Fruit fly (Drosophila melanogaster) whole organism, adult: ENCODE results near the gene CG7789.

ENCODE experiments used
- CG11617 ChIP-seq: fragments of 200-800 bp; sonication (Bioruptor generic); optimal IDR thresholded peaks from 2 replicates; lab custom pipeline; 2017; ENCODE audit warnings: mild to moderate bottlenecking, missing biosample characterization, missing genetic modification reagents, missing genetic modification characterization
- CG12768 ChIP-seq: fragments of 200-800 bp; sonication (Bioruptor generic); optimal IDR thresholded peaks from 2 replicates; lab custom pipeline; 2017; ENCODE audit warnings: missing biosample characterization, missing genetic modification characterization, mild to moderate bottlenecking, moderate library complexity, missing genetic modification reagents
- CG14711 ChIP-seq: fragments of 200-800 bp; sonication (Bioruptor generic); optimal IDR thresholded peaks from 2 replicates; lab custom pipeline; 2018; ENCODE audit warnings: missing biosample characterization, mild to moderate bottlenecking, missing genetic modification characterization, moderate library complexity
- CG1620 ChIP-seq: fragments of 200-800 bp; sonication (Bioruptor generic); optimal IDR thresholded peaks from 2 replicates; lab custom pipeline; 2016; ENCODE audit warnings: missing biosample characterization, missing genetic modification characterization
- CG33017 ChIP-seq: fragments of 200-800 bp; sonication (Bioruptor generic); optimal IDR thresholded peaks from 2 replicates; lab custom pipeline; 2018; ENCODE audit warnings: missing biosample characterization, mild to moderate bottlenecking, missing genetic modification characterization, moderate library complexity
- CG5204 ChIP-seq: fragments of 200-800 bp; sonication (Bioruptor generic); optimal IDR thresholded peaks from 2 replicates; lab custom pipeline; 2016; ENCODE audit warnings: missing biosample characterization, missing genetic modification characterization
- CG7045 ChIP-seq: fragments of 200-800 bp; sonication (Bioruptor generic); optimal IDR thresholded peaks from 2 replicates; lab custom pipeline; 2017; ENCODE audit warnings: missing biosample characterization, mild to moderate bottlenecking, missing genetic modification characterization
- CG7101 ChIP-seq: fragments of 200-800 bp; sonication (Bioruptor generic); optimal IDR thresholded peaks from 2 replicates; lab custom pipeline; 2018; ENCODE audit warnings: missing biosample characterization, mild to moderate bottlenecking, missing genetic modification characterization, moderate library complexity
- Clk ChIP-seq: fragments of 200-800 bp; sonication (Bioruptor generic); optimal IDR thresholded peaks from 2 replicates; lab custom pipeline; 2017; ENCODE audit warnings: missing biosample characterization, missing genetic modification characterization
- Crg-1 ChIP-seq: fragments of 200-800 bp; sonication (Bioruptor generic); optimal IDR thresholded peaks from 2 replicates; lab custom pipeline; 2016; ENCODE audit warnings: missing biosample characterization, missing genetic modification characterization
- Hr96 ChIP-seq: fragments of 200-800 bp; sonication (Bioruptor generic); optimal IDR thresholded peaks from 2 replicates; lab custom pipeline; 2016; ENCODE audit warnings: missing biosample characterization, missing genetic modification characterization
- Mnt ChIP-seq: fragments of 200-800 bp; sonication (Bioruptor generic); optimal IDR thresholded peaks from 2 replicates; lab custom pipeline; 2016; ENCODE audit warnings: missing biosample characterization, mild to moderate bottlenecking, missing genetic modification characterization
- bab1 ChIP-seq: fragments of 200-800 bp; sonication (Bioruptor generic); optimal IDR thresholded peaks from 3 replicates; lab custom pipeline; 2019; ENCODE audit warnings: missing biosample characterization, mild to moderate bottlenecking, missing genetic modification characterization, moderate library complexity
- cic ChIP-seq: fragments of 200-800 bp; sonication (Bioruptor generic); optimal IDR thresholded peaks from 2 replicates; lab custom pipeline; 2017; ENCODE audit warnings: missing biosample characterization, mild to moderate bottlenecking, missing genetic modification characterization, moderate library complexity
- cnc ChIP-seq, 2 experiments: fragments of >200 bp; optimal IDR thresholded peaks; 2 replicates each; lab custom pipeline; 2017
- kay ChIP-seq: fragments of 200-800 bp; sonication (Bioruptor generic); peaks from one replicate; lab custom pipeline; 2016; ENCODE audit warnings: missing biosample characterization, missing genetic modification characterization, borderline replicate concordance
- ovo ChIP-seq: fragments of 200-800 bp; sonication (Bioruptor generic); optimal IDR thresholded peaks from 2 replicates; lab custom pipeline; 2016; ENCODE audit warnings: missing biosample characterization, missing genetic modification characterization
- pad ChIP-seq: fragments of 200-800 bp; sonication (Bioruptor generic); optimal IDR thresholded peaks from 3 replicates; lab custom pipeline; 2017; ENCODE audit warnings: missing biosample characterization, missing genetic modification characterization, mild to moderate bottlenecking, moderate library complexity, missing genetic modification reagents
- tj ChIP-seq: fragments of 200-800 bp; sonication (Bioruptor generic); optimal IDR thresholded peaks from 3 replicates; lab custom pipeline; 2017; ENCODE audit warnings: missing biosample characterization, mild to moderate bottlenecking, missing genetic modification characterization, moderate library complexity
- toe ChIP-seq: fragments of 200-800 bp; sonication (Bioruptor generic); optimal IDR thresholded peaks from 2 replicates; lab custom pipeline; 2016; ENCODE audit warnings: missing biosample characterization, missing genetic modification characterization

The CG7789 gene

dm6 chr3R:29778139-29778984 lies 24.6 kb upstream of the CG7789 start:
- TF ChIP-seq ovo (GFP tag; lab: Kevin White, UChicago) (no peak), cic (GFP tag; lab: Kevin White, UChicago) (peak; percentile 99)

dm6 chr3R:29778985-29779298 lies 24.1 kb upstream of the CG7789 start:
- TF ChIP-seq cic (GFP tag; lab: Kevin White, UChicago) (peak; percentile 72), CG7101 (tag; lab: Kevin White, UChicago) (no peak)

dm6 chr3R:29780402-29781029 lies 22.5 kb upstream of the CG7789 start, which contains the start of gene fig:
Gene fig, minus strand, starts transcription at chr3R:29780452.
- peak; percentile 67 for TF ChIP-seq cic (GFP tag; lab: Kevin White, UChicago)
- no peak for TF ChIP-seq CG1620 (GFP tag; lab: Kevin White, UChicago)
- peak; percentile 28 for TF ChIP-seq CG12768 (GFP tag; lab: Kevin White, UChicago)

dm6 chr3R:29781874-29782273 lies 21.1 kb upstream of the CG7789 start:
- peak; percentile 45 for TF ChIP-seq cic (GFP tag; lab: Kevin White, UChicago)
- no peak for TF ChIP-seq Hr96 (GFP tag; lab: Kevin White, UChicago)

dm6 chr3R:29782367-29782766 lies 20.6 kb upstream of the CG7789 start:
- no peak for TF ChIP-seq cnc (optimal IDR thresholded peaks at IDR 0.05; lab: Kevin White, UChicago)
- TF ChIP-seq CG33017 (tag; lab: Kevin White, UChicago): peak; percentile 57
- peak; percentile 10 for TF ChIP-seq pad
- no peak for TF ChIP-seq CG7045 (GFP tag; lab: Kevin White, UChicago)
- TF ChIP-seq cic (GFP tag; lab: Kevin White, UChicago): peak; percentile 86
- peak; percentile 57 for TF ChIP-seq CG12768 (GFP tag; lab: Kevin White, UChicago)
- peak; percentile 39 for TF ChIP-seq toe (GFP tag; lab: Kevin White, UChicago)
- peak; percentile 58 for TF ChIP-seq CG7101 (tag; lab: Kevin White, UChicago)
- TF ChIP-seq CG11617 (GFP tag; lab: Kevin White, UChicago): peak; percentile 42
- peak; percentile 3 for TF ChIP-seq Crg-1 (GFP tag; lab: Kevin White, UChicago)
- peak; percentile 67 for TF ChIP-seq bab1 (GFP tag; lab: Kevin White, UChicago)
- peak; percentile 31 for TF ChIP-seq CG14711 (tag; lab: Kevin White, UChicago)
- peak; percentile 82 for TF ChIP-seq Mnt (GFP tag; lab: Kevin White, UChicago)
- peak; percentile 83 for TF ChIP-seq tj (GFP tag; lab: Kevin White, UChicago)
- TF ChIP-seq CG5204 (GFP tag; lab: Kevin White, UChicago): no peak
- no peak for TF ChIP-seq kay
- no peak for TF ChIP-seq ovo (GFP tag; lab: Kevin White, UChicago)
- TF ChIP-seq Clk (GFP tag; lab: Kevin White, UChicago): no peak
- no peak for TF ChIP-seq CG1620 (GFP tag; lab: Kevin White, UChicago)
- TF ChIP-seq Hr96 (GFP tag; lab: Kevin White, UChicago): no peak

dm6 chr3R:29783210-29783609 lies 19.8 kb upstream of the CG7789 start:
- no peak for TF ChIP-seq Mnt (GFP tag; lab: Kevin White, UChicago)
- TF ChIP-seq CG7101 (tag; lab: Kevin White, UChicago): no peak
- TF ChIP-seq toe (GFP tag; lab: Kevin White, UChicago): no peak
- no peak for TF ChIP-seq CG11617 (GFP tag; lab: Kevin White, UChicago)
- no peak for TF ChIP-seq bab1 (GFP tag; lab: Kevin White, UChicago)
- TF ChIP-seq ovo (GFP tag; lab: Kevin White, UChicago): no peak
- no peak for TF ChIP-seq CG5204 (GFP tag; lab: Kevin White, UChicago)
- no peak for TF ChIP-seq cnc (optimal IDR thresholded peaks at IDR 0.05; lab: Kevin White, UChicago)
- TF ChIP-seq Hr96 (GFP tag; lab: Kevin White, UChicago): no peak
- TF ChIP-seq Clk (GFP tag; lab: Kevin White, UChicago): no peak
- TF ChIP-seq Crg-1 (GFP tag; lab: Kevin White, UChicago): no peak
- no peak for TF ChIP-seq pad
- no peak for TF ChIP-seq CG33017 (tag; lab: Kevin White, UChicago)
- no peak for TF ChIP-seq tj (GFP tag; lab: Kevin White, UChicago)

- TF ChIP-seq CG5204 (GFP tag; lab: Kevin White, UChicago): no peak
- no peak for TF ChIP-seq CG12768 (GFP tag; lab: Kevin White, UChicago)
- no peak for TF ChIP-seq kay
Measured at dm6 chr3R:29785242-29785641, 17.8 kb upstream of the CG7789 start.
